Worm (Caenorhabditis elegans): Measurements from ENCODE around the gene F59D12.2.

ce11 chrX:15630340-15630739 lies 45.2 kb downstream of the F59D12.2 start, which contains the start of gene K09E9.4:
- TF ChIP-seq nhr-28 (tag; optimal IDR thresholded peaks at IDR 0.05) (no peak), fkh-10 (GFP tag; optimal IDR thresholded peaks at IDR 0.05) (no peak), lsy-2 (tag; optimal IDR thresholded peaks at IDR 0.05) (no peak), aly-2 (tag; optimal IDR thresholded peaks at IDR 0.05) (no peak), ZK337.2 (GFP tag; IDR thresholded peaks at IDR 0.05) (no peak), hlh-30 (tag; optimal IDR thresholded peaks at IDR 0.05; ENCODE audit: insufficient read depth) (no peak), lin-39 (tag; optimal IDR thresholded peaks at IDR 0.05) (no peak), zag-1 (tag; optimal IDR thresholded peaks at IDR 0.05) (no peak), mdt-29 (GFP tag; IDR thresholded peaks at IDR 0.05) (no peak), unc-62 (GFP tag; optimal IDR thresholded peaks at IDR 0.05 in 1 of 2) (no peak), unc-62 (tag; optimal IDR thresholded peaks at IDR 0.05) (no peak), zfp-3 (GFP tag; conservative IDR thresholded peaks at IDR 0.05) (no peak), mdl-1 (tag; optimal IDR thresholded peaks at IDR 0.05) (no peak)
